Fruit fly (Drosophila melanogaster): Measurements from ENCODE around the gene Syx17.

- TF ChIP-seq salr (GFP tag; optimal IDR thresholded peaks at IDR 0.05) (no peak), CG6854 (GFP tag; optimal IDR thresholded peaks at IDR 0.05) (no peak), Lpt (GFP tag; optimal IDR thresholded peaks at IDR 0.05) (no peak), Blimp-1 (GFP tag; optimal IDR thresholded peaks at IDR 0.05) (no peak), CG11294 (GFP tag; IDR thresholded peaks at IDR 0.05) (0 out of 2 replicates have a peak, but pooled peaks have one; percentile 7), CG3032 (tag; optimal IDR thresholded peaks at IDR 0.05) (no peak), ss (GFP tag; optimal IDR thresholded peaks at IDR 0.05) (no peak), CG6808 (GFP tag; optimal IDR thresholded peaks at IDR 0.05) (no peak), Ets96B (tag; optimal IDR thresholded peaks at IDR 0.05) (no peak), CG3919 (GFP tag; optimal IDR thresholded peaks at IDR 0.05) (no peak), Eip75B (GFP tag; optimal IDR thresholded peaks at IDR 0.05) (no peak), Sox102F (GFP tag; optimal IDR thresholded peaks at IDR 0.05) (no peak)
Measured at dm6 chr3L:4375675-4376366, 27.5 kb upstream of the Syx17 start.

All from whole organism, prepupa.